Worm (Caenorhabditis elegans) whole organism, mixed stage, embryonic: ENCODE data around the gene Y37E11AM.4.

Experiments
- M03D4.4 ChIP-seq: sonication (generic microtip); optimal IDR thresholded peaks from 2 replicates; lab custom pipeline; 2017; ENCODE audit warnings: mild to moderate bottlenecking, missing genetic modification characterization, missing compliant biosample characterization
- bed-3 ChIP-seq: fragments of 200-800 bp; sonication (Bioruptor generic); optimal IDR thresholded peaks from 3 replicates; lab custom pipeline; 2018; ENCODE audit warnings: mild to moderate bottlenecking, missing genetic modification characterization, moderate library complexity, missing compliant biosample characterization
- blmp-1 ChIP-seq: fragments of 150-350 bp; optimal IDR thresholded peaks from 2 replicates; lab custom pipeline; 2014; ENCODE audit warnings: missing biosample characterization, missing genetic modification characterization
- ceh-43 ChIP-seq: fragments of 200-800 bp; sonication (Bioruptor generic); optimal IDR thresholded peaks from 2 replicates; lab custom pipeline; 2018; ENCODE audit warnings: mild to moderate bottlenecking, missing genetic modification characterization, moderate library complexity, missing compliant biosample characterization
- ceh-83 ChIP-seq: fragments of 200-800 bp; sonication (Bioruptor generic); optimal IDR thresholded peaks from 2 replicates; lab custom pipeline; 2018; ENCODE audit warnings: mild to moderate bottlenecking, missing genetic modification characterization, missing compliant biosample characterization
- ces-1 ChIP-seq: fragments of 150-350 bp; optimal IDR thresholded peaks from 2 replicates; lab custom pipeline; 2014; ENCODE audit warnings: missing biosample characterization, missing genetic modification reagents, missing genetic modification characterization
- drap-1 ChIP-seq: fragments of 200-800 bp; sonication (Bioruptor generic); optimal IDR thresholded peaks from 3 replicates; lab custom pipeline; 2018; ENCODE audit warnings: mild to moderate bottlenecking, missing genetic modification characterization, missing compliant biosample characterization
- elt-1 ChIP-seq: sonication (generic microtip); optimal IDR thresholded peaks from 2 replicates; lab custom pipeline; 2017; ENCODE audit warnings: missing genetic modification characterization, mild to moderate bottlenecking, missing compliant biosample characterization, antibody characterized with exemption, moderate library complexity, borderline replicate concordance; ENCODE audit not compliant: insufficient read depth
- elt-3 ChIP-seq: fragments of 150-350 bp; optimal IDR thresholded peaks from 2 replicates; lab custom pipeline; 2014; ENCODE audit warnings: missing biosample characterization, missing genetic modification characterization
- flh-1 ChIP-seq: fragments of 200-800 bp; sonication (Bioruptor generic); optimal IDR thresholded peaks from 2 replicates; lab custom pipeline; 2018; ENCODE audit warnings: mild to moderate bottlenecking, missing genetic modification characterization, moderate library complexity, missing compliant biosample characterization
- ham-2 ChIP-seq: fragments of 200-800 bp; sonication (Bioruptor generic); optimal IDR thresholded peaks from 2 replicates; lab custom pipeline; 2018; ENCODE audit warnings: mild to moderate bottlenecking, missing genetic modification characterization, missing compliant biosample characterization
- lin-13 ChIP-seq: fragments of 150-350 bp; optimal IDR thresholded peaks from 2 replicates; lab custom pipeline; 2014; ENCODE audit warnings: missing biosample characterization, missing genetic modification characterization
- lin-32 ChIP-seq: fragments of 200-800 bp; sonication (Bioruptor generic); optimal IDR thresholded peaks from 2 replicates; lab custom pipeline; 2018; ENCODE audit warnings: mild to moderate bottlenecking, missing genetic modification characterization, missing compliant biosample characterization
- mab-5 ChIP-seq: fragments of 150-350 bp; optimal IDR thresholded peaks from 2 replicates; lab custom pipeline; 2014; ENCODE audit warnings: missing biosample characterization, missing genetic modification characterization
- mep-1 ChIP-seq: fragments of 150-350 bp; optimal IDR thresholded peaks from 2 replicates; lab custom pipeline; 2017; ENCODE audit warnings: missing biosample characterization, missing genetic modification reagents, missing genetic modification characterization, inconsistent platforms
- mls-2 ChIP-seq: sonication (generic microtip); optimal IDR thresholded peaks from 2 replicates; lab custom pipeline; 2016; ENCODE audit warnings: mild to moderate bottlenecking, missing genetic modification characterization, moderate library complexity, missing compliant biosample characterization
- nhr-12 ChIP-seq: fragments of 150-350 bp; optimal IDR thresholded peaks from 2 replicates; lab custom pipeline; 2014; ENCODE audit warnings: missing biosample characterization, missing genetic modification characterization
- nhr-2 ChIP-seq: fragments of 150-350 bp; optimal IDR thresholded peaks from 2 replicates; lab custom pipeline; 2014; ENCODE audit warnings: missing biosample characterization, missing genetic modification characterization
- nhr-237 ChIP-seq: fragments of 150-350 bp; optimal IDR thresholded peaks from 2 replicates; lab custom pipeline; 2014; ENCODE audit warnings: missing biosample characterization, missing genetic modification characterization
- nhr-28 ChIP-seq: fragments of 150-350 bp; optimal IDR thresholded peaks from 2 replicates; lab custom pipeline; 2014; ENCODE audit warnings: missing biosample characterization, missing genetic modification characterization
- nhr-76 ChIP-seq: sonication (generic microtip); optimal IDR thresholded peaks from 2 replicates; lab custom pipeline; 2017; ENCODE audit warnings: missing biosample characterization, missing genetic modification characterization
- pha-4 ChIP-seq: fragments of 150-350 bp; optimal IDR thresholded peaks from 2 replicates; lab custom pipeline; 2018; ENCODE audit warnings: missing biosample characterization, missing genetic modification reagents, missing genetic modification characterization
- sem-2 ChIP-seq: fragments of 200-800 bp; sonication (Bioruptor generic); optimal IDR thresholded peaks from 2 replicates; lab custom pipeline; 2018; ENCODE audit warnings: mild to moderate bottlenecking, missing genetic modification characterization, missing compliant biosample characterization
- sptf-1 ChIP-seq: sonication (generic microtip); optimal IDR thresholded peaks from 2 replicates; lab custom pipeline; 2017; ENCODE audit warnings: mild to moderate bottlenecking, missing genetic modification characterization, moderate library complexity, missing compliant biosample characterization
- unc-39 ChIP-seq: fragments of 150-350 bp; optimal IDR thresholded peaks from 2 replicates; lab custom pipeline; 2014; ENCODE audit warnings: missing biosample characterization, missing genetic modification characterization
- unc-62 ChIP-seq: fragments of 150-350 bp; optimal IDR thresholded peaks from 2 replicates; lab custom pipeline; 2014; ENCODE audit warnings: missing biosample characterization, missing genetic modification reagents, missing genetic modification characterization
- zip-8 ChIP-seq: fragments of 150-350 bp; optimal IDR thresholded peaks from 2 replicates; lab custom pipeline; 2014; ENCODE audit warnings: missing biosample characterization, missing genetic modification characterization
- ztf-11 ChIP-seq: fragments of 150-350 bp; optimal IDR thresholded peaks from 2 replicates; lab custom pipeline; 2014; ENCODE audit warnings: missing biosample characterization, missing genetic modification characterization

The Y37E11AM.4 gene

ce11 chrIV:3759823-3760222 lies 37.2 kb upstream of the Y37E11AM.4 start:
- no peak for TF ChIP-seq pha-4 (tag; lab: Kevin White, UChicago)
- peak; percentile 74 for TF ChIP-seq unc-62 (GFP tag; lab: Kevin White, UChicago)

- no peak for TF ChIP-seq blmp-1
- no peak for TF ChIP-seq mab-5 (tag; lab: Kevin White, UChicago)
- TF ChIP-seq lin-32 (GFP tag; lab: Kevin White, UChicago) = no peak
- TF ChIP-seq elt-3 (tag; lab: Kevin White, UChicago) = no peak
- no peak for TF ChIP-seq unc-39 (tag; lab: Kevin White, UChicago)
Observed at ce11 chrIV:3755921-3756320, 33.3 kb upstream of the Y37E11AM.4 start, which contains the start of gene best-20. Gene best-20 (plus strand): TSS chrIV:3756221.

ce11 chrIV:3755355-3755754 lies 32.8 kb upstream of the Y37E11AM.4 start, which contains the start of gene Y37E11AR.7:
Gene Y37E11AR.7 (minus strand): TSS chrIV:3755455.
- peak; percentile 45 for TF ChIP-seq nhr-2 (tag; lab: Kevin White, UChicago)
- TF ChIP-seq drap-1 (GFP tag; lab: Kevin White, UChicago) = no peak
- TF ChIP-seq mls-2 (tag; lab: Kevin White, UChicago) = no peak
- TF ChIP-seq ham-2 (GFP tag; lab: Kevin White, UChicago) = no peak
- no peak for TF ChIP-seq sptf-1

- TF ChIP-seq nhr-2 (tag; lab: Kevin White, UChicago) (no peak), sptf-1 (no peak), nhr-237 (tag; lab: Kevin White, UChicago) (no peak)
- TF ChIP-seq, all 35 proteins: peak for 0
Observed at ce11 chrIV:3752276-3752675, 29.7 kb upstream of the Y37E11AM.4 start.

ce11 chrIV:3751001-3751400 lies 28.4 kb upstream of the Y37E11AM.4 start, which contains the start of gene ugt-45:
Gene ugt-45 (minus strand): TSS chrIV:3751101.
- no peak for TF ChIP-seq nhr-28 (tag; lab: Kevin White, UChicago)
- TF ChIP-seq bed-3 (GFP tag; lab: Kevin White, UChicago) = no peak
- no peak for TF ChIP-seq mab-5 (tag; lab: Kevin White, UChicago)
- no peak for TF ChIP-seq lin-13 (tag; lab: Kevin White, UChicago)
- no peak for TF ChIP-seq ceh-83 (GFP tag; lab: Kevin White, UChicago)
- TF ChIP-seq ham-2 (GFP tag; lab: Kevin White, UChicago) = no peak
- TF ChIP-seq ces-1 = no peak
- no peak for TF ChIP-seq M03D4.4 (tag; lab: Kevin White, UChicago)
- TF ChIP-seq mep-1 (tag; lab: Kevin White, UChicago) = no peak
- no peak for TF ChIP-seq nhr-76
- no peak for TF ChIP-seq zip-8 (tag; lab: Kevin White, UChicago)
- TF ChIP-seq sem-2 (GFP tag; lab: Kevin White, UChicago) = no peak
- TF ChIP-seq elt-3 (tag; lab: Kevin White, UChicago) = no peak
- TF ChIP-seq elt-1 (tag; lab: Kevin White, UChicago) = no peak
- no peak for TF ChIP-seq flh-1 (GFP tag; lab: Kevin White, UChicago)
- TF ChIP-seq ceh-43 (GFP tag; lab: Kevin White, UChicago) = no peak
- TF ChIP-seq lin-32 (GFP tag; lab: Kevin White, UChicago) = no peak
- TF ChIP-seq blmp-1 = no peak

- TF ChIP-seq ztf-11 (tag; lab: Kevin White, UChicago) (no peak), nhr-28 (tag; lab: Kevin White, UChicago) (no peak), ceh-83 (GFP tag; lab: Kevin White, UChicago) (no peak), zip-8 (tag; lab: Kevin White, UChicago) (no peak), elt-3 (tag; lab: Kevin White, UChicago) (no peak), blmp-1 (no peak)
Observed at ce11 chrIV:3745806-3746205, 23.2 kb upstream of the Y37E11AM.4 start.

ce11 chrIV:3743748-3744147 lies 21.2 kb upstream of the Y37E11AM.4 start, which contains the start of gene siah-1:
Gene siah-1 (plus strand): TSS chrIV:3744048.
- TF ChIP-seq mls-2 (tag; lab: Kevin White, UChicago) = no peak
- TF ChIP-seq ceh-83 (GFP tag; lab: Kevin White, UChicago) = peak; percentile 49
- no peak for TF ChIP-seq nhr-12 (tag; lab: Kevin White, UChicago)
